Worm (Caenorhabditis elegans) whole organism, mixed stage, embryonic: Measurements from ENCODE around the gene F59B10.4.

Experiments
- unc-62 ChIP-seq: fragments of 150-350 bp; optimal IDR thresholded peaks from 2 replicates; lab custom pipeline; 2014; ENCODE audit warnings: missing biosample characterization, missing genetic modification reagents, missing genetic modification characterization
- ztf-11 ChIP-seq: fragments of 150-350 bp; optimal IDR thresholded peaks from 2 replicates; lab custom pipeline; 2014; ENCODE audit warnings: missing biosample characterization, missing genetic modification characterization

ce11 chrII:10527649-10528134 is 8.8 kb upstream of the F59B10.4 start, which contains the start of gene mab-10:
- no peak for TF ChIP-seq unc-62 (GFP tag; lab: Kevin White, UChicago)
- no peak for TF ChIP-seq ztf-11 (tag; lab: Kevin White, UChicago)
